Fruit fly (Drosophila melanogaster) Kc167 (cell line): ENCODE results near the gene CG12511.

ENCODE experiments used
- Sin3A ChIP-seq: fragments of >200 bp; optimal IDR thresholded peaks from 2 replicates; lab custom pipeline; 2018; ENCODE audit warnings: missing external identifiers
- h ChIP-seq: fragments of >200 bp; optimal IDR thresholded peaks from 3 replicates; lab custom pipeline; 2018; ENCODE audit warnings: missing external identifiers
- insv ChIP-seq: fragments of >200 bp; optimal IDR thresholded peaks from 3 replicates; lab custom pipeline; 2018; ENCODE audit warnings: missing external identifiers
- psq ChIP-seq: fragments of >200 bp; optimal IDR thresholded peaks from 2 replicates; lab custom pipeline; 2017; ENCODE audit warnings: missing external identifiers
- ttk ChIP-seq: sonication (Bioruptor generic); optimal IDR thresholded peaks from 2 replicates; lab custom pipeline; 2017; ENCODE audit warnings: missing external identifiers

DNA sequence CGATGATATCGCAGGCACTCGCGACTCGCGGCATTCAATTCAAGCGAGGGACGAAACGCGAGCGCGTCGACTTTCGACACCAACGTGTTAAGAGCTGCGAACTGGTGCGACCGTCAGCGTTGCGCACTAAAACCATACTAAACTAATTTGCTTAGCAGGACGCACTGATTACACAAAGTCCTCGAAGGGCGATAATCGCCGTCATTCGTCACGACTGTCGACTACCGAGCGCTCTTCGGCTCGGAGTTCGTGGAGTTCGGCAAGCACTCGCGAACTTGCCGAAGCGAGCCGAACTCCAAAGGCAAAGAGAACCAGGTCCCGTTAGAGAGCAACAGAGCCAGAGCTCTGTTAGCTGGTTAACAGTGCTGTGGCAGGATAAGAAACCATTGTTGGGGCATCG, 20.0 kb upstream of the CG12511 start, which contains the start of gene DIP-theta:
- no peak for TF ChIP-seq insv (lab: Kevin White, UChicago)
- no peak for TF ChIP-seq ttk (lab: Kevin White, UChicago)
- TF ChIP-seq psq (lab: Kevin White, UChicago), result no peak
- no peak for TF ChIP-seq Sin3A (lab: Kevin White, UChicago)
- TF ChIP-seq h (lab: Kevin White, UChicago), result no peak
